Worm (Caenorhabditis elegans) whole organism, young adult: ENCODE results near the gene Y66D12A.19.

Source experiments
- B0035.1 ChIP-seq: sonication (generic microtip); optimal IDR thresholded peaks from 2 replicates; lab custom pipeline; 2016; ENCODE audit warnings: missing genetic modification characterization, mild to moderate bottlenecking, missing compliant biosample characterization, missing genotype, missing genetic modification reagents
- B0336.3 ChIP-seq: fragments of 200-800 bp; sonication (Bioruptor generic); IDR thresholded peaks from 2 replicates; pipeline ENCODE4 v1.3.6; 2022; ENCODE audit warnings: missing genetic modification characterization, missing compliant biosample characterization
- ama-1 ChIP-seq, 3 experiments: fragments of 150-350 bp in 1 of 3; sonication (generic microtip) in 2 of 3; optimal IDR thresholded peaks; 2 replicates each; lab custom pipeline; 2014 to 2018; ENCODE audit warnings: missing biosample characterization in 2 of 3, missing genetic modification characterization in 2 of 3, missing genetic modification reagents in 2 of 3
- attf-6 ChIP-seq: fragments of 200-800 bp; sonication (Bioruptor generic); IDR thresholded peaks from 2 replicates; pipeline ENCODE4 v1.3.6; 2022; ENCODE audit warnings: missing genetic modification reagents, missing genetic modification characterization, missing compliant biosample characterization
- ceh-100 ChIP-seq: fragments of 200-800 bp; sonication (Bioruptor generic); IDR thresholded peaks from 2 replicates; pipeline ENCODE4 v1.3.6; 2022; ENCODE audit warnings: missing genetic modification reagents, missing genetic modification characterization, missing compliant biosample characterization
- egrh-3 ChIP-seq: fragments of 200-800 bp; sonication (Bioruptor generic); IDR thresholded peaks from 2 replicates; pipeline ENCODE4 v1.3.6; 2022; ENCODE audit warnings: missing genetic modification reagents, missing genetic modification characterization, missing compliant biosample characterization
- hmg-1.2 ChIP-seq: fragments of 200-800 bp; sonication (Bioruptor generic); IDR thresholded peaks from 2 replicates; pipeline ENCODE4 v1.3.6; 2022; ENCODE audit warnings: missing genetic modification reagents, missing genetic modification characterization, missing compliant biosample characterization
- nfyb-1 ChIP-seq: fragments of 200-800 bp; sonication (Bioruptor generic); IDR thresholded peaks from 2 replicates; pipeline ENCODE4 v1.3.6; 2022; ENCODE audit warnings: missing genetic modification reagents, missing genetic modification characterization, missing compliant biosample characterization
- rpc-1 ChIP-seq, 2 experiments: fragments of 150-350 bp in 1 of 2; sonication (generic microtip) in 1 of 2; optimal IDR thresholded peaks; 2 replicates each; lab custom pipeline; 2014 to 2018; ENCODE audit warnings: missing biosample characterization in 1 of 2, missing genetic modification characterization in 1 of 2, missing genetic modification reagents in 1 of 2, missing genotype in 1 of 2
- zfh-2 ChIP-seq: fragments of 200-800 bp; sonication (Bioruptor generic); conservative IDR thresholded peaks from 2 replicates; pipeline ENCODE4 v1.3.6; 2022; ENCODE audit warnings: missing genetic modification reagents, missing genetic modification characterization, missing compliant biosample characterization

The Y66D12A.19 gene

ce11 chrIII:11560504-11561202 is 51.8 kb downstream of the Y66D12A.19 start, which contains the start of gene ztf-29:
Gene ztf-29 (plus strand): TSS chrIII:11561152.
- TF ChIP-seq ceh-100 (GFP tag; lab: Robert Waterston, UW) (no peak), nfyb-1 (GFP tag; lab: Robert Waterston, UW) (0 out of 2 replicates have a peak, but pooled peaks have one; percentile 38), B0336.3 (no peak), B0035.1 (tag; lab: Kevin White, UChicago) (no peak), hmg-1.2 (GFP tag; lab: Robert Waterston, UW) (peak; percentile 48), attf-6 (no peak), ama-1 (optimal IDR thresholded peaks at IDR 0.05; lab: Kevin White, UChicago) (no peak), ama-1 (GFP tag; optimal IDR thresholded peaks at IDR 0.05; lab: Kevin White, UChicago) (no peak)

- TF ChIP-seq egrh-3 (GFP tag; lab: Robert Waterston, UW) (peak; percentile 22; the same call in 1 of the 2 replicates), rpc-1 (optimal IDR thresholded peaks at IDR 0.05; lab: Kevin White, UChicago) (no peak), rpc-1 (tag; optimal IDR thresholded peaks at IDR 0.05; lab: Kevin White, UChicago) (no peak), zfh-2 (GFP tag; lab: Robert Waterston, UW) (peak; percentile 54; the same call in 1 of the 2 replicates)
These were observed 52.7 kb downstream of the Y66D12A.19 start for ce11 chrIII:11561597-11561996.
